Fruit fly (Drosophila melanogaster) whole organism, pupa: Measurements from ENCODE around the gene CG14722.

Experiments
- CG10348 ChIP-seq: fragments of 200-800 bp; sonication (Bioruptor generic); IDR thresholded peaks from 2 replicates; pipeline ENCODE4 v1.3.6; 2022; ENCODE audit warnings: missing biosample characterization, missing genetic modification characterization
- CG12605 ChIP-seq: fragments of 200-800 bp; sonication (Bioruptor generic); IDR thresholded peaks from 2 replicates; pipeline ENCODE4 v1.3.6; 2022; ENCODE audit warnings: missing biosample characterization, missing genetic modification characterization
- CG13204 ChIP-seq: fragments of 200-800 bp; sonication (Bioruptor generic); optimal IDR thresholded peaks from 2 replicates; lab custom pipeline; 2018; ENCODE audit warnings: missing biosample characterization, mild to moderate bottlenecking, missing genetic modification characterization, moderate library complexity
- CG14655 ChIP-seq: fragments of 200-800 bp; sonication (Bioruptor generic); optimal IDR thresholded peaks from 3 replicates; lab custom pipeline; 2017; ENCODE audit warnings: mild to moderate bottlenecking, missing biosample characterization, missing genetic modification reagents, missing genetic modification characterization
- CG15710 ChIP-seq: fragments of 200-800 bp; sonication (Bioruptor generic); optimal IDR thresholded peaks from 2 replicates; lab custom pipeline; 2018; ENCODE audit warnings: missing biosample characterization, mild to moderate bottlenecking, missing genetic modification characterization, moderate library complexity
- CG17806 ChIP-seq: fragments of 200-800 bp; sonication (Bioruptor generic); optimal IDR thresholded peaks from 2 replicates; lab custom pipeline; 2018; ENCODE audit warnings: missing biosample characterization, mild to moderate bottlenecking, missing genetic modification characterization, moderate library complexity
- CG32121 ChIP-seq: fragments of 200-800 bp; sonication (Bioruptor generic); IDR thresholded peaks from 2 replicates; pipeline ENCODE4 v1.3.6; 2022; ENCODE audit warnings: missing biosample characterization, missing genetic modification characterization
- CG34367 ChIP-seq: fragments of 200-800 bp; sonication (Bioruptor generic); optimal IDR thresholded peaks from 2 replicates; lab custom pipeline; 2018; ENCODE audit warnings: missing biosample characterization, mild to moderate bottlenecking, missing genetic modification characterization
- CG4496 ChIP-seq: fragments of 200-800 bp; sonication (Bioruptor generic); IDR thresholded peaks from 3 replicates; pipeline ENCODE4 v1.3.6; 2022; ENCODE audit warnings: missing biosample characterization, missing genetic modification characterization
- CG8159 ChIP-seq: fragments of 200-800 bp; sonication (Bioruptor generic); optimal IDR thresholded peaks from 3 replicates; lab custom pipeline; 2018; ENCODE audit warnings: missing biosample characterization, mild to moderate bottlenecking, missing genetic modification characterization, moderate library complexity
- CG8301 ChIP-seq: fragments of 200-800 bp; sonication (Bioruptor generic); optimal IDR thresholded peaks from 2 replicates; lab custom pipeline; 2018; ENCODE audit warnings: missing biosample characterization, mild to moderate bottlenecking, missing genetic modification characterization
- CG9948 ChIP-seq: fragments of 200-800 bp; sonication (Bioruptor generic); optimal IDR thresholded peaks from 2 replicates; lab custom pipeline; 2018; ENCODE audit warnings: missing biosample characterization, mild to moderate bottlenecking, missing genetic modification characterization, moderate library complexity
- D1 ChIP-seq: fragments of 200-800 bp; sonication (Bioruptor generic); optimal IDR thresholded peaks from 2 replicates; lab custom pipeline; 2018; ENCODE audit warnings: missing biosample characterization, mild to moderate bottlenecking, missing genetic modification characterization, moderate library complexity
- EcR ChIP-seq: fragments of 200-800 bp; sonication (Bioruptor generic); optimal IDR thresholded peaks from 3 replicates; lab custom pipeline; 2019; ENCODE audit warnings: missing biosample characterization, missing genetic modification characterization, mild to moderate bottlenecking, moderate library complexity, missing genetic modification reagents
- Ets98B ChIP-seq: fragments of 200-800 bp; sonication (Bioruptor generic); IDR thresholded peaks from 2 replicates; pipeline ENCODE4 v1.3.6; 2022; ENCODE audit warnings: missing biosample characterization, missing genetic modification characterization
- Pif1A ChIP-seq: fragments of 200-800 bp; sonication (Bioruptor generic); optimal IDR thresholded peaks from 3 replicates; lab custom pipeline; 2016; ENCODE audit warnings: missing biosample characterization, missing genetic modification characterization
- Pif1B ChIP-seq: fragments of 200-800 bp; sonication (Bioruptor generic); optimal IDR thresholded peaks from 3 replicates; lab custom pipeline; 2016; ENCODE audit warnings: missing biosample characterization, missing genetic modification characterization
- Snoo ChIP-seq: fragments of 200-800 bp; sonication (Bioruptor generic); optimal IDR thresholded peaks from 3 replicates; lab custom pipeline; 2017; ENCODE audit warnings: missing biosample characterization, mild to moderate bottlenecking, missing genetic modification characterization, inconsistent platforms
- fd96Ca ChIP-seq: fragments of 200-800 bp; sonication (Bioruptor generic); IDR thresholded peaks from 3 replicates; pipeline ENCODE4 v1.3.6; 2022; ENCODE audit warnings: missing biosample characterization, missing genetic modification characterization
- gl ChIP-seq: fragments of 200-800 bp; sonication (Bioruptor generic); optimal IDR thresholded peaks from 2 replicates; lab custom pipeline; 2018; ENCODE audit warnings: missing biosample characterization, mild to moderate bottlenecking, missing genetic modification characterization
- rn ChIP-seq: fragments of 200-800 bp; sonication (Bioruptor generic); IDR thresholded peaks from 2 replicates; pipeline ENCODE4 v1.3.6; 2022; ENCODE audit warnings: missing biosample characterization, missing genetic modification characterization

CG14722 gene

DNA sequence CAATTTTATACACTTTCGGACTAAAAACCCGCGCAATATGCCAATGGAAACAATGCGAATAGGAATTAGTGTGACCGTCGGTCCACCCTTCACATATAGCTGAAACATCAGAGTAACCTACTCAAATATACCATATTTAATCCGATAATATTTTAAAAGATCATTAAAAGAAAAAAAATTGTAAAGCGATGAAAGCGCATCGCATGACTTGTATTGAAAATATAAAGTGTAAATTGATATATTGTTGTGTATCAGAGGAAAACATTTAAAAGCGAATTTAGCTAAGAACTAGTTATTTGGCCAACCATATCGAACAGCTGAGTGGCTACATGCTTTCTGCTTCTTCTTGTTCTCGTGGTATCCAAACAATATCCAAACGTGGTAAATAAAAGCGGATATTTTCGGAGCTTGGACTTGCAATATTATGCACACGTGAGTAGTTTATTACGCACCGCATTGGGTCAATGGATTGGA is at the start of gene CG14722, which contains the start of gene Blm:
CG14722 (plus strand) TSS at position 161 of the 474 bp plus-strand sequence.
Blm (minus strand) TSS at position 54 of the 474 bp plus-strand sequence.
- TF ChIP-seq CG12605 (GFP tag; lab: Robert Waterston, UW) (no peak), CG17806 (tag; lab: Kevin White, UChicago) (no peak), CG10348 (GFP tag; lab: Robert Waterston, UW) (no peak), Pif1B (GFP tag; lab: Kevin White, UChicago) (no peak), CG14655 (GFP tag; lab: Kevin White, UChicago) (no peak), CG9948 (tag; lab: Kevin White, UChicago) (no peak), fd96Ca (no peak), rn (GFP tag; lab: Robert Waterston, UW) (no peak), Ets98B (GFP tag; lab: Robert Waterston, UW) (no peak), Pif1A (GFP tag; lab: Kevin White, UChicago) (no peak), gl (tag; lab: Kevin White, UChicago) (no peak), CG8301 (no peak), CG32121 (GFP tag; lab: Robert Waterston, UW) (no peak), D1 (tag; lab: Kevin White, UChicago) (no peak), CG34367 (tag; lab: Kevin White, UChicago) (no peak), CG15710 (tag; lab: Kevin White, UChicago) (no peak), CG4496 (GFP tag; lab: Robert Waterston, UW) (no peak), Snoo (tag; lab: Kevin White, UChicago) (no peak)

dm6 chr3R:11692504-11692903 is 49.2 kb upstream of the CG14722 start:
- TF ChIP-seq CG13204 (no peak), CG32121 (GFP tag; lab: Robert Waterston, UW) (no peak), CG15710 (tag; lab: Kevin White, UChicago) (no peak), rn (GFP tag; lab: Robert Waterston, UW) (no peak), CG34367 (tag; lab: Kevin White, UChicago) (no peak), Pif1A (GFP tag; lab: Kevin White, UChicago) (no peak)
- TF ChIP-seq, all 21 proteins: peak for 0

- TF ChIP-seq CG9948 (tag; lab: Kevin White, UChicago) (no peak), CG15710 (tag; lab: Kevin White, UChicago) (peak; percentile 31), CG32121 (GFP tag; lab: Robert Waterston, UW) (no peak), gl (tag; lab: Kevin White, UChicago) (no peak), fd96Ca (no peak), Ets98B (GFP tag; lab: Robert Waterston, UW) (no peak), CG8159 (peak; percentile 39), Pif1A (GFP tag; lab: Kevin White, UChicago) (no peak), CG34367 (tag; lab: Kevin White, UChicago) (peak; percentile 5), D1 (tag; lab: Kevin White, UChicago) (no peak), CG8301 (no peak), CG14655 (GFP tag; lab: Kevin White, UChicago) (no peak), Snoo (tag; lab: Kevin White, UChicago) (no peak), CG12605 (GFP tag; lab: Robert Waterston, UW) (0 out of 2 replicates have a peak, but pooled peaks have one; percentile 38), CG17806 (tag; lab: Kevin White, UChicago) (no peak), EcR (GFP tag; lab: Kevin White, UChicago) (no peak), CG4496 (GFP tag; lab: Robert Waterston, UW) (no peak), CG13204 (no peak), rn (GFP tag; lab: Robert Waterston, UW) (no peak), CG10348 (GFP tag; lab: Robert Waterston, UW) (no peak), Pif1B (GFP tag; lab: Kevin White, UChicago) (no peak)
Observed at dm6 chr3R:11694311-11695305, 47.1 kb upstream of the CG14722 start, which contains the start of gene Fer3. TSS of gene Fer3 (minus strand) at chr3R:11694311.

- TF ChIP-seq rn (GFP tag; lab: Robert Waterston, UW) (no peak), CG8301 (no peak), CG34367 (tag; lab: Kevin White, UChicago) (no peak), CG14655 (GFP tag; lab: Kevin White, UChicago) (no peak), CG12605 (GFP tag; lab: Robert Waterston, UW) (no peak), Ets98B (GFP tag; lab: Robert Waterston, UW) (no peak), CG32121 (GFP tag; lab: Robert Waterston, UW) (no peak), fd96Ca (no peak), CG9948 (tag; lab: Kevin White, UChicago) (no peak), Pif1B (GFP tag; lab: Kevin White, UChicago) (no peak)
Observed at dm6 chr3R:11696209-11696608, 45.5 kb upstream of the CG14722 start, which contains the start of gene CG14717. TSS of gene CG14717 (plus strand) at chr3R:11696509.

DNA sequence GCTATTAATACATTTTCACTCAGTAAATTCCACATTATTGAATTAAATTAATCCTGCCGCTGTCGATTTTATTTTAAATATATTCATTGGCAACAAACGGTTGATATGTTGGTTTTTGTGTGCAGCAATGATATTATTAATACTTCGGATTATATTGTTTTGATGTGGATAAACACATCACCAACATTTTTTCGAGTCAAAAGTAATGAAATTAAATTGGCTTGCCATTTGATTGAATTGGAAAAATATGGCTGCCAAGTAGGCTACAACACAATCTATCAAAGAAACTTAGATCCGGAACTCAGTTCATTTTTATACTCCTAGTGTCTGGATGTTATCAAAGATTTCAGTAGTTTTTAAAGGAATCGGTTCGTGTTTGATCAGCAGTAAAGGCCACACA is 41.4 kb upstream of the CG14722 start, which contains the start of gene CG14718:
CG14718 (plus strand) TSS at position 301 of the 400 bp plus-strand sequence.
- no peak for TF ChIP-seq D1 (tag; lab: Kevin White, UChicago)
- no peak for TF ChIP-seq CG14655 (GFP tag; lab: Kevin White, UChicago)
- TF ChIP-seq Ets98B (GFP tag; lab: Robert Waterston, UW), result no peak
- TF ChIP-seq CG12605 (GFP tag; lab: Robert Waterston, UW), result no peak
- no peak for TF ChIP-seq gl (tag; lab: Kevin White, UChicago)
